Worm (Caenorhabditis elegans): ENCODE results near the gene Y72A10A.1.
A peak's percentile ranks its signal among the peaks of the same experiment; 100 is the strongest.

Gene Y72A10A.1

DNA sequence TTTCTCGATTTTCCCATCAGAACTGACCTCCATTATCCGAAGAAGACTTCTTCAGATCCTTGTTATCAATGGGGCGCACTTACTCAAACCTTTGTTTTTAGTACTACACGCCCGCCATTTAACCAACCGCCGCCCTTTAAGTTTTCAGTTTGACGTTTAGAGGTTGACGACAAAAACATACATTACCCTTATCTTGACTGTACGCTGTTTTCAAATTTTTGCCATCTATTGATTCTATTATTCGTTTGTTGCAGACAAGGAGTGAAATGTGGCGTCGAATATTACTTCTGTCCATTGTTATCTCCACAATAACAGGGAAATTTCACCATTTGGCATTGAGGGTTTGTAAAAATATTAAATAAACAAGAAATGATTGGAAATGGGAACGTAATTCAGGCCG, 45.1 kb downstream of the Y72A10A.1 start, which contains the start of gene C15H9.5:
TSS of gene C15H9.5 (plus strand) at position 255 of the 400 bp plus-strand sequence.
- TF ChIP-seq F57C9.4 (tag; optimal IDR thresholded peaks at IDR 0.05) (no peak), let-607 (tag; optimal IDR thresholded peaks at IDR 0.05) (peak in 1 of 2 experiments; percentile 33), mcd-1 (GFP tag; IDR thresholded peaks at IDR 0.05) (peak; percentile 29; the same call in 1 of the 2 replicates), dox-1 (GFP tag; IDR thresholded peaks at IDR 0.05) (peak; percentile 28; the same call in 1 of the 2 replicates), madf-10 (tag; optimal IDR thresholded peaks at IDR 0.05) (no peak), F23B12.7 (tag; optimal IDR thresholded peaks at IDR 0.05; ENCODE audit: insufficient read depth) (no peak), snpc-4 (GFP tag; optimal IDR thresholded peaks at IDR 0.05) (no peak), snpc-4 (tag; optimal IDR thresholded peaks at IDR 0.05) (peak in 1 of 4 experiments; percentile 4), mel-28 (tag; optimal IDR thresholded peaks at IDR 0.05; ENCODE audit: borderline replicate concordance) (no peak), rcor-1 (GFP tag; IDR thresholded peaks at IDR 0.05) (no peak), him-1 (tag; optimal IDR thresholded peaks at IDR 0.05) (no peak), nfyb-1 (GFP tag; IDR thresholded peaks at IDR 0.05) (peak; percentile 69), nhr-80 (tag; optimal IDR thresholded peaks at IDR 0.05) (peak; percentile 66), ama-1 (optimal IDR thresholded peaks at IDR 0.05) (no peak), ama-1 (GFP tag; optimal IDR thresholded peaks at IDR 0.05) (no peak)

DNA sequence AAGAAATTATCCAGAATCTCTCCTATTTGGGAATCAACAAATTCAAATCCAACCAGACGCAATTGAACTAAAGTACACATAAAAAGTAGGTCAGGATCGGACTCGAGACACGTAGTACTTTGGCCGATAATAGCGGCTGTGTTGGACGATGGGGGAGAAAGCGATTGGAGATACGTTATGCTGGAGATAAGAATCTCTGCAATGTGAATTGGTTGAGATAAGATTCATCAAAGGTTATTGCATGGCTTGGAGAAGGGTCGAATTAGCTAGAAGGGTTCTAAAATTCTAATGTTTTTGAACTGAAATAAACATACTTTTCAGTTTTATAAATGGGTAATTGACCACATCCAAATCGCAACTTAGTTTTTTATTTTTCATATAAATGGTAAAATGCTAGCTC, 45.6 kb downstream of the Y72A10A.1 start:
- no peak for TF ChIP-seq Y95B8A.8 (GFP tag; IDR thresholded peaks at IDR 0.05)
- no peak for TF ChIP-seq atf-7 (tag; optimal IDR thresholded peaks at IDR 0.05)
- TF ChIP-seq mcd-1 (GFP tag; IDR thresholded peaks at IDR 0.05), result no peak
- peak; percentile 36 for TF ChIP-seq ama-1 (optimal IDR thresholded peaks at IDR 0.05)
- no peak for TF ChIP-seq ama-1 (GFP tag; optimal IDR thresholded peaks at IDR 0.05)
- TF ChIP-seq T26A5.8 (tag; optimal IDR thresholded peaks at IDR 0.05), result no peak
- no peak for TF ChIP-seq F49E8.2 (tag; optimal IDR thresholded peaks at IDR 0.05; ENCODE audit: insufficient read depth)
- TF ChIP-seq B0035.1 (tag; optimal IDR thresholded peaks at IDR 0.05), result no peak
- no peak for TF ChIP-seq cebp-1 (GFP tag; IDR thresholded peaks at IDR 0.05)
- no peak for TF ChIP-seq cebp-1 (tag; optimal IDR thresholded peaks at IDR 0.05)

DNA sequence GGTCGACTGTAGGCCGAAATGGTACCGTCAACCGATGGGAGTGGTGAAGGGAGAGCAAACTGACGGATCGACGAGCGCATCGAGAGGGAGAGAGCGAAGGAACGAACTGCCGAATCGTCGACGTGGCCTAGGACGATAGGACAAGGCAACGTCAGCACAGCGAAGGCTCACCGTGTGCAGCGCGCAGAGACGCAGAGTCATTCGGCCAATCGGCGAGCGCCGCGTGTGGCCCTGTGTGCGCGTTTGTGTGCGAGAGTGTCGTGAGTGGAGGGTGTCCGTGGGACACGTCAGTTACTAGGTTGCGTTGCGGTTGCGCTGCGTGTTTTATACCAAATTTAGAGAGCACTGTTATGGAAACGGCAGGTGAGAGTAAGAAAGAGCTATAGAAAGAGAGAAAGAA, 46.2 kb downstream of the Y72A10A.1 start, which contains the start of gene hsp-3:
TSS of gene hsp-3 (minus strand) at position 158 of the 400 bp plus-strand sequence.
- TF ChIP-seq C17E4.6 (GFP tag; IDR thresholded peaks at IDR 0.05) (peak; percentile 70; the same call in 1 of the 2 replicates), bed-2 (GFP tag; IDR thresholded peaks at IDR 0.05) (peak; percentile 72; the same call in 1 of the 2 replicates), lsy-27 (tag; optimal IDR thresholded peaks at IDR 0.05; ENCODE audit: borderline replicate concordance, insufficient read depth) (no peak), F33H1.4 (GFP tag; IDR thresholded peaks at IDR 0.05) (peak; percentile 13; the same call in 1 of the 2 replicates), ztf-6 (GFP tag; IDR thresholded peaks at IDR 0.05) (peak; percentile 85), nhr-80 (tag; optimal IDR thresholded peaks at IDR 0.05) (peak; percentile 100), Y53F4B.3 (GFP tag; IDR thresholded peaks at IDR 0.05) (no peak), ztf-28 (GFP tag; IDR thresholded peaks at IDR 0.05) (0 out of 2 replicates have a peak, but pooled peaks have one; percentile 62), mel-28 (tag; optimal IDR thresholded peaks at IDR 0.05; ENCODE audit: borderline replicate concordance) (peak; percentile 5), sea-2 (GFP tag; IDR thresholded peaks at IDR 0.05) (peak; percentile 84; the same call in 1 of the 2 replicates), F57A8.1 (GFP tag; optimal IDR thresholded peaks at IDR 0.05) (no peak), nhr-90 (tag; optimal IDR thresholded peaks at IDR 0.05) (peak; percentile 97), somi-1 (GFP tag; optimal IDR thresholded peaks at IDR 0.05) (peak; percentile 85), attf-6 (GFP tag; IDR thresholded peaks at IDR 0.05) (no peak), ztf-22 (GFP tag; optimal IDR thresholded peaks at IDR 0.05) (peak; percentile 93), madf-10 (tag; optimal IDR thresholded peaks at IDR 0.05) (peak; percentile 93), ztf-3 (GFP tag; optimal IDR thresholded peaks at IDR 0.05) (peak; percentile 85), lin-26 (GFP tag; IDR thresholded peaks at IDR 0.05) (peak; percentile 90), T07F8.4 (tag; optimal IDR thresholded peaks at IDR 0.05) (peak; percentile 36), ceh-91 (GFP tag; IDR thresholded peaks at IDR 0.05) (no peak), lin-54 (GFP tag; optimal IDR thresholded peaks at IDR 0.05) (peak; percentile 83), lag-1 (GFP tag; IDR thresholded peaks at IDR 0.05) (no peak), attf-3 (GFP tag; conservative IDR thresholded peaks at IDR 0.05) (0 out of 2 replicates have a peak, but pooled peaks have one; percentile 15), ztf-26 (tag; optimal IDR thresholded peaks at IDR 0.05) (peak; percentile 95), snpc-1.1 (tag; optimal IDR thresholded peaks at IDR 0.05; ENCODE audit: insufficient read depth) (no peak), hrde-1 (tag; optimal IDR thresholded peaks at IDR 0.05; ENCODE audit: borderline replicate concordance) (peak; percentile 1)
